Worm (Caenorhabditis elegans): ENCODE results near the gene mut-14.

mut-14 gene

ce11 chrV:5644171-5644570 lies 16.3 kb downstream of the mut-14 start, which contains the start of gene srx-117:
Gene srx-117, plus strand, starts transcription at chrV:5644471.
- TF ChIP-seq nhr-12 (tag; optimal IDR thresholded peaks at IDR 0.05) (no peak), dmd-4 (tag; optimal IDR thresholded peaks at IDR 0.05) (no peak), sma-3 (GFP tag; optimal IDR thresholded peaks at IDR 0.05) (no peak), nhr-25 (tag; optimal IDR thresholded peaks at IDR 0.05) (no peak), mdl-1 (tag; optimal IDR thresholded peaks at IDR 0.05) (no peak), R02D3.7 (tag; optimal IDR thresholded peaks at IDR 0.05) (no peak), lin-39 (tag; optimal IDR thresholded peaks at IDR 0.05) (no peak), unc-62 (GFP tag; optimal IDR thresholded peaks at IDR 0.05) (no peak), nhr-21 (tag; optimal IDR thresholded peaks at IDR 0.05) (no peak), mab-5 (tag; optimal IDR thresholded peaks at IDR 0.05) (no peak), crh-2 (tag; optimal IDR thresholded peaks at IDR 0.05) (no peak), peb-1 (tag; optimal IDR thresholded peaks at IDR 0.05) (no peak), ztf-4 (tag; optimal IDR thresholded peaks at IDR 0.05) (no peak), unc-39 (tag; optimal IDR thresholded peaks at IDR 0.05) (no peak), nhr-11 (tag; optimal IDR thresholded peaks at IDR 0.05) (no peak), ceh-16 (tag; optimal IDR thresholded peaks at IDR 0.05) (no peak), nhr-129 (tag; optimal IDR thresholded peaks at IDR 0.05) (no peak), ceh-82 (tag; optimal IDR thresholded peaks at IDR 0.05) (no peak)

ce11 chrV:5634445-5634844 lies 26.1 kb downstream of the mut-14 start:
- TF ChIP-seq fos-1 (tag; optimal IDR thresholded peaks at IDR 0.05) = peak; percentile 27
- no peak for TF ChIP-seq ceh-16 (tag; optimal IDR thresholded peaks at IDR 0.05)

ce11 chrV:5630792-5631191 lies 29.7 kb downstream of the mut-14 start, which contains the start of gene acy-4:
Gene acy-4, minus strand, starts transcription at chrV:5630892.
- TF ChIP-seq unc-55 (GFP tag; optimal IDR thresholded peaks at IDR 0.05) (peak; percentile 9), nhr-10 (tag; optimal IDR thresholded peaks at IDR 0.05) (no peak)

- TF ChIP-seq lin-11 (tag; optimal IDR thresholded peaks at IDR 0.05) (no peak), mab-5 (tag; optimal IDR thresholded peaks at IDR 0.05) (peak; percentile 4)
Measured at ce11 chrV:5628014-5628413, 32.5 kb downstream of the mut-14 start.

- no peak for TF ChIP-seq fos-1 (tag; optimal IDR thresholded peaks at IDR 0.05)
- TF ChIP-seq sma-9 (GFP tag; optimal IDR thresholded peaks at IDR 0.05) = no peak
- no peak for TF ChIP-seq sma-9 (tag; optimal IDR thresholded peaks at IDR 0.05)
- no peak for TF ChIP-seq zag-1 (tag; optimal IDR thresholded peaks at IDR 0.05)
- no peak for TF ChIP-seq ZK546.5 (tag; optimal IDR thresholded peaks at IDR 0.05)
- TF ChIP-seq lin-13 (GFP tag; optimal IDR thresholded peaks at IDR 0.05) = no peak
- no peak for TF ChIP-seq nhr-11 (tag; optimal IDR thresholded peaks at IDR 0.05)
- no peak for TF ChIP-seq nhr-25 (tag; optimal IDR thresholded peaks at IDR 0.05)
- TF ChIP-seq nhr-77 (tag; optimal IDR thresholded peaks at IDR 0.05) = no peak
Measured at ce11 chrV:5621390-5621789, 39.1 kb downstream of the mut-14 start, which contains the start of gene M03E7.1. Gene M03E7.1, plus strand, starts transcription at chrV:5621690.

ce11 chrV:5620040-5620439 lies 40.5 kb downstream of the mut-14 start, which contains the start of gene memb-2:
Gene memb-2, minus strand, starts transcription at chrV:5620140.
- TF ChIP-seq ztf-11 (tag; optimal IDR thresholded peaks at IDR 0.05) (no peak), ztf-4 (tag; optimal IDR thresholded peaks at IDR 0.05) (no peak), nhr-77 (tag; optimal IDR thresholded peaks at IDR 0.05) (no peak), ceh-16 (tag; optimal IDR thresholded peaks at IDR 0.05) (no peak), dmd-4 (tag; optimal IDR thresholded peaks at IDR 0.05) (no peak), snpc-4 (tag; optimal IDR thresholded peaks at IDR 0.05) (no peak), nhr-11 (tag; optimal IDR thresholded peaks at IDR 0.05) (no peak), nhr-129 (tag; optimal IDR thresholded peaks at IDR 0.05) (no peak), unc-62 (GFP tag; optimal IDR thresholded peaks at IDR 0.05) (no peak), crh-2 (tag; optimal IDR thresholded peaks at IDR 0.05) (no peak), nhr-21 (tag; optimal IDR thresholded peaks at IDR 0.05) (no peak)

ce11 chrV:5619372-5619771 lies 41.1 kb downstream of the mut-14 start:
- peak in 1 of 2 experiments; percentile 73 for TF ChIP-seq lsy-2 (tag; optimal IDR thresholded peaks at IDR 0.05)
- TF ChIP-seq Y55F3AM.14 (GFP tag; optimal IDR thresholded peaks at IDR 0.05) = no peak
- TF ChIP-seq unc-55 (GFP tag; optimal IDR thresholded peaks at IDR 0.05) = peak; percentile 48
